Fruit fly (Drosophila melanogaster) whole organism, adult: ENCODE data around the gene CG14325.
A peak's percentile ranks its signal among the peaks of the same experiment; 100 is the strongest.

Experiments
- CG11617 ChIP-seq: fragments of 200-800 bp; sonication (Bioruptor generic); optimal IDR thresholded peaks from 2 replicates; lab custom pipeline; 2017; ENCODE audit warnings: mild to moderate bottlenecking, missing biosample characterization, missing genetic modification reagents, missing genetic modification characterization
- CG12768 ChIP-seq: fragments of 200-800 bp; sonication (Bioruptor generic); optimal IDR thresholded peaks from 2 replicates; lab custom pipeline; 2017; ENCODE audit warnings: missing biosample characterization, missing genetic modification characterization, mild to moderate bottlenecking, moderate library complexity, missing genetic modification reagents
- CG14711 ChIP-seq: fragments of 200-800 bp; sonication (Bioruptor generic); optimal IDR thresholded peaks from 2 replicates; lab custom pipeline; 2018; ENCODE audit warnings: missing biosample characterization, mild to moderate bottlenecking, missing genetic modification characterization, moderate library complexity
- CG1620 ChIP-seq: fragments of 200-800 bp; sonication (Bioruptor generic); optimal IDR thresholded peaks from 2 replicates; lab custom pipeline; 2016; ENCODE audit warnings: missing biosample characterization, missing genetic modification characterization
- CG33017 ChIP-seq: fragments of 200-800 bp; sonication (Bioruptor generic); optimal IDR thresholded peaks from 2 replicates; lab custom pipeline; 2018; ENCODE audit warnings: missing biosample characterization, mild to moderate bottlenecking, missing genetic modification characterization, moderate library complexity
- CG5204 ChIP-seq: fragments of 200-800 bp; sonication (Bioruptor generic); optimal IDR thresholded peaks from 2 replicates; lab custom pipeline; 2016; ENCODE audit warnings: missing biosample characterization, missing genetic modification characterization
- CG7045 ChIP-seq: fragments of 200-800 bp; sonication (Bioruptor generic); optimal IDR thresholded peaks from 2 replicates; lab custom pipeline; 2017; ENCODE audit warnings: missing biosample characterization, mild to moderate bottlenecking, missing genetic modification characterization
- CG7101 ChIP-seq: fragments of 200-800 bp; sonication (Bioruptor generic); optimal IDR thresholded peaks from 2 replicates; lab custom pipeline; 2018; ENCODE audit warnings: missing biosample characterization, mild to moderate bottlenecking, missing genetic modification characterization, moderate library complexity
- Crg-1 ChIP-seq: fragments of 200-800 bp; sonication (Bioruptor generic); optimal IDR thresholded peaks from 2 replicates; lab custom pipeline; 2016; ENCODE audit warnings: missing biosample characterization, missing genetic modification characterization
- Hr96 ChIP-seq: fragments of 200-800 bp; sonication (Bioruptor generic); optimal IDR thresholded peaks from 2 replicates; lab custom pipeline; 2016; ENCODE audit warnings: missing biosample characterization, missing genetic modification characterization
- Mnt ChIP-seq: fragments of 200-800 bp; sonication (Bioruptor generic); optimal IDR thresholded peaks from 2 replicates; lab custom pipeline; 2016; ENCODE audit warnings: missing biosample characterization, mild to moderate bottlenecking, missing genetic modification characterization
- bab1 ChIP-seq: fragments of 200-800 bp; sonication (Bioruptor generic); optimal IDR thresholded peaks from 3 replicates; lab custom pipeline; 2019; ENCODE audit warnings: missing biosample characterization, mild to moderate bottlenecking, missing genetic modification characterization, moderate library complexity
- cic ChIP-seq: fragments of 200-800 bp; sonication (Bioruptor generic); optimal IDR thresholded peaks from 2 replicates; lab custom pipeline; 2017; ENCODE audit warnings: missing biosample characterization, mild to moderate bottlenecking, missing genetic modification characterization, moderate library complexity
- cnc ChIP-seq, 2 experiments: fragments of >200 bp; optimal IDR thresholded peaks; 2 replicates each; lab custom pipeline; 2017
- kay ChIP-seq: fragments of 200-800 bp; sonication (Bioruptor generic); peaks from one replicate; lab custom pipeline; 2016; ENCODE audit warnings: missing biosample characterization, missing genetic modification characterization, borderline replicate concordance
- ovo ChIP-seq: fragments of 200-800 bp; sonication (Bioruptor generic); optimal IDR thresholded peaks from 2 replicates; lab custom pipeline; 2016; ENCODE audit warnings: missing biosample characterization, missing genetic modification characterization
- pad ChIP-seq: fragments of 200-800 bp; sonication (Bioruptor generic); optimal IDR thresholded peaks from 3 replicates; lab custom pipeline; 2017; ENCODE audit warnings: missing biosample characterization, missing genetic modification characterization, mild to moderate bottlenecking, moderate library complexity, missing genetic modification reagents
- tj ChIP-seq: fragments of 200-800 bp; sonication (Bioruptor generic); optimal IDR thresholded peaks from 3 replicates; lab custom pipeline; 2017; ENCODE audit warnings: missing biosample characterization, mild to moderate bottlenecking, missing genetic modification characterization, moderate library complexity
- toe ChIP-seq: fragments of 200-800 bp; sonication (Bioruptor generic); optimal IDR thresholded peaks from 2 replicates; lab custom pipeline; 2016; ENCODE audit warnings: missing biosample characterization, missing genetic modification characterization

CG14325 gene

dm6 chr3R:17624549-17624948 lies 2.4 kb upstream of the CG14325 start:
- no peak for TF ChIP-seq kay (GFP tag; lab: Kevin White, UChicago)
- TF ChIP-seq CG5204 (GFP tag; lab: Kevin White, UChicago) = no peak
- TF ChIP-seq pad (GFP tag; lab: Kevin White, UChicago) = no peak
- no peak for TF ChIP-seq Hr96 (GFP tag; lab: Kevin White, UChicago)
- TF ChIP-seq CG12768 = no peak

dm6 chr3R:17624968-17625367 lies 2.0 kb upstream of the CG14325 start, which contains the start of gene AttD:
Gene AttD (plus strand): TSS chr3R:17625268.
- TF ChIP-seq pad (GFP tag; lab: Kevin White, UChicago) = no peak
- TF ChIP-seq Hr96 (GFP tag; lab: Kevin White, UChicago) = no peak
- TF ChIP-seq cnc (optimal IDR thresholded peaks at IDR 0.05; lab: Kevin White, UChicago) = no peak

dm6 chr3R:17630417-17630816 lies 3.5 kb downstream of the CG14325 start, which contains the start of gene CG43175:
Gene CG43175 (plus strand): TSS chr3R:17630717.
- no peak for TF ChIP-seq CG11617 (GFP tag; lab: Kevin White, UChicago)
- no peak for TF ChIP-seq CG12768
- TF ChIP-seq bab1 = no peak
- no peak for TF ChIP-seq pad (GFP tag; lab: Kevin White, UChicago)
- TF ChIP-seq CG1620 (GFP tag; lab: Kevin White, UChicago) = no peak
- TF ChIP-seq CG33017 (tag; lab: Kevin White, UChicago) = no peak
- TF ChIP-seq ovo (GFP tag; lab: Kevin White, UChicago) = no peak
- TF ChIP-seq cnc (optimal IDR thresholded peaks at IDR 0.05; lab: Kevin White, UChicago) = no peak
- TF ChIP-seq CG7045 (GFP tag; lab: Kevin White, UChicago) = no peak
- TF ChIP-seq Crg-1 (GFP tag; lab: Kevin White, UChicago) = no peak
- no peak for TF ChIP-seq CG5204 (GFP tag; lab: Kevin White, UChicago)

- TF ChIP-seq bab1 = peak; percentile 40
- TF ChIP-seq CG33017 (tag; lab: Kevin White, UChicago) = no peak
- TF ChIP-seq Mnt (GFP tag; lab: Kevin White, UChicago) = no peak
- TF ChIP-seq tj (GFP tag; lab: Kevin White, UChicago) = peak; percentile 56
- TF ChIP-seq cnc (optimal IDR thresholded peaks at IDR 0.05; lab: Kevin White, UChicago) = no peak
These were observed 4.4 kb downstream of the CG14325 start for dm6 chr3R:17631176-17631865.

dm6 chr3R:17644019-17644418 lies 17.1 kb downstream of the CG14325 start:
- TF ChIP-seq CG11617 (GFP tag; lab: Kevin White, UChicago) (no peak), ovo (GFP tag; lab: Kevin White, UChicago) (no peak), CG12768 (no peak), CG5204 (GFP tag; lab: Kevin White, UChicago) (no peak), cic (GFP tag; lab: Kevin White, UChicago) (no peak), kay (GFP tag; lab: Kevin White, UChicago) (no peak), pad (GFP tag; lab: Kevin White, UChicago) (no peak), bab1 (no peak), CG14711 (tag; lab: Kevin White, UChicago) (no peak), CG7045 (GFP tag; lab: Kevin White, UChicago) (no peak), CG7101 (tag; lab: Kevin White, UChicago) (no peak), CG33017 (tag; lab: Kevin White, UChicago) (no peak), Hr96 (GFP tag; lab: Kevin White, UChicago) (no peak), toe (GFP tag; lab: Kevin White, UChicago) (no peak), cnc (optimal IDR thresholded peaks at IDR 0.05; lab: Kevin White, UChicago) (no peak), tj (GFP tag; lab: Kevin White, UChicago) (no peak), CG1620 (GFP tag; lab: Kevin White, UChicago) (no peak), Crg-1 (GFP tag; lab: Kevin White, UChicago) (no peak)

- TF ChIP-seq Mnt (GFP tag; lab: Kevin White, UChicago) (no peak), bab1 (peak; percentile 41), kay (GFP tag; lab: Kevin White, UChicago) (peak; percentile 82), CG11617 (GFP tag; lab: Kevin White, UChicago) (no peak), CG12768 (no peak), ovo (GFP tag; lab: Kevin White, UChicago) (no peak), CG1620 (GFP tag; lab: Kevin White, UChicago) (no peak), cnc (optimal IDR thresholded peaks at IDR 0.05; lab: Kevin White, UChicago) (no peak), tj (GFP tag; lab: Kevin White, UChicago) (peak; percentile 50), Hr96 (GFP tag; lab: Kevin White, UChicago) (no peak), CG5204 (GFP tag; lab: Kevin White, UChicago) (no peak), toe (GFP tag; lab: Kevin White, UChicago) (no peak), CG33017 (tag; lab: Kevin White, UChicago) (no peak)
These were observed 18.3 kb downstream of the CG14325 start for dm6 chr3R:17645239-17645638.
